Fruit fly (Drosophila melanogaster): ENCODE results near the gene dac.
A peak's percentile ranks its signal among the peaks of the same experiment; 100 is the strongest.

dac gene

DNA sequence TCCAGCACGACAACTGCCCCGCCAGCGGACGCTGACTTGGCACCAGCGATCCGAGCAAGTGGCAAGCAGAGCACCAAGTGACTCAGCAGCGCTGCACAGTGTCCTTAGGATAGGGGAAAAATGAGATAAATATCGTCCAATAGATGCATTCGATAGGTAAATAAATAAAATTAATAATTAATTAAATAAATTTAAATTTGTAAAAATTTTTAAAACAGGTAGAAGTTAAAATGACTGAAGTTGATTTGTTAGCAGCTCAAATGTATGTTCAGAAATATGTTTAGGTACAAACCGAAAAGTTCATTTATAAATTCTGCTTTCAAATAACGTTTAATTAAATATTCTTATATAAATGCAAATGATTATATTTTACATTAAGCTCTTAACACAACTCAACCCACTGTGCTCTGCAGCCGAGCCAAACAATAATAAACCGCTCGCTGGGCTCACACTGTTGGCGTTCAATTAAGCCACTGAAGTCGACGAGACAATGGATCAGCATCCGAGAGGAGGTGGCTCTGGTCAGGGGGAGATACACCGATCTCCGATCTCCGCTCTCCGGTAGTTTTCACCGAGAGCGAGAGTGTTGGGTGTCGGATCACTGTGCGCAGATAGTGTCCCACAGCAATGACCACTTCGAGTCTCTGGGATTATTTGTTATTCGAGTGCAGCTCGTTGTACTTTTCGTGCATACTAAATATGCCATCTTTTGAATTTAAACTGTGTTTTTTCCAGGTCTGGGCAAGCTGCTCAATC, 37.2 kb downstream of the dac start, which contains the start of gene CG5888 (continued):
- no peak for TF ChIP-seq CG7963 (GFP tag; IDR thresholded peaks at IDR 0.05; ENCODE audit: partially characterized antibody)
- peak; percentile 59 to 77 for TF ChIP-seq bsh (GFP tag; optimal IDR thresholded peaks at IDR 0.05)
- TF ChIP-seq CG12236 (GFP tag; optimal IDR thresholded peaks at IDR 0.05): no peak
- TF ChIP-seq GATAe (GFP tag; conservative IDR thresholded peaks at IDR 0.05): no peak
- TF ChIP-seq CG33557 (GFP tag; optimal IDR thresholded peaks at IDR 0.05): peak; percentile 62
- no peak for TF ChIP-seq D (optimal IDR thresholded peaks at IDR 0.05)
- TF ChIP-seq D (GFP tag; optimal IDR thresholded peaks at IDR 0.05): peak; percentile 76
- peak; percentile 51 for TF ChIP-seq E2f1 (GFP tag; IDR thresholded peaks at IDR 0.05)
- peak; percentile 91 for TF ChIP-seq dysf (GFP tag; IDR thresholded peaks at IDR 0.05)
- TF ChIP-seq CG1602 (GFP tag; optimal IDR thresholded peaks at IDR 0.05): peak; percentile 53
- peak; percentile 46 for TF ChIP-seq CG6854 (GFP tag; optimal IDR thresholded peaks at IDR 0.05)
- no peak for TF ChIP-seq p53 (GFP tag; optimal IDR thresholded peaks at IDR 0.05)
- TF ChIP-seq unpg (GFP tag; optimal IDR thresholded peaks at IDR 0.05): peak; percentile 72
- TF ChIP-seq CG10565 (GFP tag; optimal IDR thresholded peaks at IDR 0.05): no peak
- peak; percentile 50 for TF ChIP-seq CG10543 (GFP tag; optimal IDR thresholded peaks at IDR 0.05)
- TF ChIP-seq CG5180 (GFP tag; optimal IDR thresholded peaks at IDR 0.05): no peak
- peak; percentile 82 for TF ChIP-seq crol (GFP tag; IDR thresholded peaks at IDR 0.05)
- TF ChIP-seq CG14014 (GFP tag; IDR thresholded peaks at IDR 0.05): peak; percentile 59; the same call in 1 of the 2 replicates
- TF ChIP-seq hkb (optimal IDR thresholded peaks at IDR 0.05): no peak
- peak; percentile 60; the same call in 1 of the 2 replicates for TF ChIP-seq hkb (GFP tag; IDR thresholded peaks at IDR 0.05)
- TF ChIP-seq org-1 (GFP tag; optimal IDR thresholded peaks at IDR 0.05): peak; percentile 51
- peak; percentile 81 for TF ChIP-seq CG18262 (tag; optimal IDR thresholded peaks at IDR 0.05)
- TF ChIP-seq Stat92E (GFP tag; optimal IDR thresholded peaks at IDR 0.05): no peak
- TF ChIP-seq Jarid2 (GFP tag; optimal IDR thresholded peaks at IDR 0.05): no peak
- TF ChIP-seq CG8089 (GFP tag; optimal IDR thresholded peaks at IDR 0.05): no peak
- TF ChIP-seq wek (GFP tag; optimal IDR thresholded peaks at IDR 0.05): no peak
- TF ChIP-seq tin (GFP tag; optimal IDR thresholded peaks at IDR 0.05): peak; percentile 28
- no peak for TF ChIP-seq ems (GFP tag; optimal IDR thresholded peaks at IDR 0.05)
- TF ChIP-seq CG4820 (GFP tag; optimal IDR thresholded peaks at IDR 0.05): peak; percentile 23
- peak; percentile 63 for TF ChIP-seq CG30403 (GFP tag; optimal IDR thresholded peaks at IDR 0.05)
- no peak for TF ChIP-seq Eip74EF (GFP tag; optimal IDR thresholded peaks at IDR 0.05)
- no peak for TF ChIP-seq Doc2 (GFP tag; IDR thresholded peaks at IDR 0.05)
- peak in 1 of 3 experiments; percentile 80 for TF ChIP-seq lola (GFP tag; optimal IDR thresholded peaks at IDR 0.05)
- 0 out of 2 replicates have a peak, but pooled peaks have one; percentile 47 for TF ChIP-seq CG14667 (GFP tag; IDR thresholded peaks at IDR 0.05)
- peak; percentile 49; the same call in 1 of the 2 replicates for TF ChIP-seq H2.0 (GFP tag; IDR thresholded peaks at IDR 0.05)
- TF ChIP-seq jigr1 (GFP tag; IDR thresholded peaks at IDR 0.05): peak; percentile 27; the same call in 1 of the 3 replicates
- TF ChIP-seq Bdp1 (GFP tag; optimal IDR thresholded peaks at IDR 0.05): no peak
- TF ChIP-seq CG33213 (GFP tag; optimal IDR thresholded peaks at IDR 0.05): no peak
- TF ChIP-seq exex (tag; optimal IDR thresholded peaks at IDR 0.05): no peak
- TF ChIP-seq trem (tag; optimal IDR thresholded peaks at IDR 0.05): peak; percentile 14
- TF ChIP-seq Tbp (GFP tag; optimal IDR thresholded peaks at IDR 0.05): no peak
- TF ChIP-seq Scr (GFP tag; IDR thresholded peaks at IDR 0.05; ENCODE audit: partially characterized antibody): no peak
- peak; percentile 76 for TF ChIP-seq CG6689 (GFP tag; IDR thresholded peaks at IDR 0.05)
- TF ChIP-seq PHDP (tag; optimal IDR thresholded peaks at IDR 0.05): peak; percentile 73
- no peak for TF ChIP-seq oc (tag; optimal IDR thresholded peaks at IDR 0.05)
- peak; percentile 51 for TF ChIP-seq salm (tag; optimal IDR thresholded peaks at IDR 0.05)
- TF ChIP-seq Sry-β (GFP tag; optimal IDR thresholded peaks at IDR 0.05): no peak
- no peak; the same call in 2 of the 3 replicates for TF ChIP-seq Aef1 (GFP tag; IDR thresholded peaks at IDR 0.05)
- TF ChIP-seq slp2 (GFP tag; optimal IDR thresholded peaks at IDR 0.05): no peak

Measured in whole organism, embryonic.